Worm (Caenorhabditis elegans) whole organism, early embryonic: ENCODE data around the gene kcnl-3.

Experiments
- B0310.2 ChIP-seq: sonication (generic microtip); optimal IDR thresholded peaks from 2 replicates; lab custom pipeline; 2016; ENCODE audit warnings: mild to moderate bottlenecking, missing genetic modification characterization, missing compliant biosample characterization
- aly-1 ChIP-seq: sonication (generic microtip); optimal IDR thresholded peaks from 2 replicates; lab custom pipeline; 2016; ENCODE audit warnings: missing genetic modification characterization, missing compliant biosample characterization
- ama-1 ChIP-seq: fragments of 150-350 bp; optimal IDR thresholded peaks from 2 replicates; lab custom pipeline; 2014
- ceh-13 ChIP-seq: fragments of 200-800 bp; sonication (Bioruptor generic); optimal IDR thresholded peaks from 2 replicates; lab custom pipeline; 2018; ENCODE audit warnings: mild to moderate bottlenecking, missing genetic modification characterization, missing compliant biosample characterization
- ets-7 ChIP-seq: sonication (generic microtip); optimal IDR thresholded peaks from 2 replicates; lab custom pipeline; 2016; ENCODE audit warnings: missing genotype, missing genetic modification characterization, missing compliant biosample characterization
- hnd-1 ChIP-seq: sonication (generic microtip); optimal IDR thresholded peaks from 2 replicates; lab custom pipeline; 2016; ENCODE audit warnings: missing genetic modification characterization, missing compliant biosample characterization
- pes-1 ChIP-seq: fragments of 200-800 bp; sonication (Bioruptor generic); IDR thresholded peaks from 2 replicates; pipeline ENCODE4 v1.3.6; 2022; ENCODE audit warnings: missing genetic modification reagents, missing genetic modification characterization, missing compliant biosample characterization
- sea-1 ChIP-seq: fragments of 200-800 bp; sonication (Bioruptor generic); conservative IDR thresholded peaks from 2 replicates; pipeline ENCODE4 v1.3.6; 2022; ENCODE audit warnings: missing genetic modification characterization, missing compliant biosample characterization
- tbx-11 ChIP-seq: fragments of 200-800 bp; sonication (Bioruptor generic); IDR thresholded peaks from 2 replicates; pipeline ENCODE4 v1.3.6; 2022; ENCODE audit warnings: missing genetic modification characterization, missing compliant biosample characterization
- tbx-37 ChIP-seq: fragments of 200-800 bp; sonication (Bioruptor generic); conservative IDR thresholded peaks from 2 replicates; pipeline ENCODE4 v1.3.6; 2022; ENCODE audit warnings: missing genetic modification reagents, missing genetic modification characterization, missing compliant biosample characterization

- TF ChIP-seq tbx-37 (GFP tag; lab: Robert Waterston, UW): no peak
- TF ChIP-seq ama-1 (lab: Kevin White, UChicago): no peak
- TF ChIP-seq ets-7 (tag; lab: Kevin White, UChicago): no peak
- TF ChIP-seq B0310.2 (tag; lab: Kevin White, UChicago): no peak
- no peak for TF ChIP-seq tbx-11 (GFP tag; lab: Robert Waterston, UW)
- no peak for TF ChIP-seq aly-1 (tag; lab: Kevin White, UChicago)
- no peak for TF ChIP-seq pes-1
- TF ChIP-seq hnd-1 (tag; lab: Kevin White, UChicago): no peak
- TF ChIP-seq sea-1: no peak
- no peak for TF ChIP-seq ceh-13
These were observed 19.7 kb downstream of the kcnl-3 start, which contains the start of gene C03F11.4 for ce11 chrX:5406345-5406744.
